Worm (Caenorhabditis elegans): ENCODE data around the gene cest-7.

cest-7 gene

ce11 chrX:12225970-12226369, 3.8 kb upstream of the cest-7 start, which contains the start of gene cest-9.1:
Gene cest-9.1 (plus strand): TSS chrX:12226182.
- no peak for TF ChIP-seq Y5F2A.4 (GFP tag; optimal IDR thresholded peaks at IDR 0.05)
- TF ChIP-seq lim-7 (GFP tag; IDR thresholded peaks at IDR 0.05): no peak
- peak; percentile 50 for TF ChIP-seq dve-1 (tag; optimal IDR thresholded peaks at IDR 0.05; ENCODE audit: insufficient read depth)
- no peak for TF ChIP-seq zip-11 (GFP tag; IDR thresholded peaks at IDR 0.05)
- no peak for TF ChIP-seq F10B5.3 (tag; optimal IDR thresholded peaks at IDR 0.05)
- TF ChIP-seq aha-1 (tag): no peak
- TF ChIP-seq nhr-76 (tag; optimal IDR thresholded peaks at IDR 0.05): no peak
- TF ChIP-seq arid-1 (GFP tag; conservative IDR thresholded peaks at IDR 0.05): no peak
- no peak for TF ChIP-seq fos-1 (tag; optimal IDR thresholded peaks at IDR 0.05)
- no peak for TF ChIP-seq gei-8 (GFP tag; optimal IDR thresholded peaks at IDR 0.05)
- TF ChIP-seq nhr-28 (tag; optimal IDR thresholded peaks at IDR 0.05): peak; percentile 51
- TF ChIP-seq daf-16 (GFP tag; optimal IDR thresholded peaks at IDR 0.05): no peak
- TF ChIP-seq daf-16 (tag; optimal IDR thresholded peaks at IDR 0.05): peak; percentile 97
- TF ChIP-seq unc-39 (tag; optimal IDR thresholded peaks at IDR 0.05): no peak
- no peak for TF ChIP-seq ctbp-1 (GFP tag; IDR thresholded peaks at IDR 0.05)
- peak; percentile 23 for TF ChIP-seq pqm-1 (tag; optimal IDR thresholded peaks at IDR 0.05)
- TF ChIP-seq daf-12 (tag; optimal IDR thresholded peaks at IDR 0.05): no peak
- TF ChIP-seq aly-2 (tag; optimal IDR thresholded peaks at IDR 0.05): no peak
- no peak for TF ChIP-seq pha-4 (GFP tag; IDR thresholded peaks at IDR 0.05)
- no peak for TF ChIP-seq pha-4 (tag; optimal IDR thresholded peaks at IDR 0.05)
- TF ChIP-seq nhr-48 (tag; optimal IDR thresholded peaks at IDR 0.05): no peak
- TF ChIP-seq sdz-12 (GFP tag; optimal IDR thresholded peaks at IDR 0.05): no peak
- TF ChIP-seq ceh-82 (tag; optimal IDR thresholded peaks at IDR 0.05): no peak

- TF ChIP-seq mdl-1 (tag; optimal IDR thresholded peaks at IDR 0.05) (no peak), tag-97 (GFP tag; IDR thresholded peaks at IDR 0.05) (no peak)
These were observed 2.6 kb upstream of the cest-7 start for ce11 chrX:12227130-12227529.

- no peak for TF ChIP-seq ZK337.2 (GFP tag; IDR thresholded peaks at IDR 0.05)
- peak; percentile 90 for TF ChIP-seq php-3 (GFP tag; IDR thresholded peaks at IDR 0.05)
- TF ChIP-seq dve-1 (tag; optimal IDR thresholded peaks at IDR 0.05; ENCODE audit: insufficient read depth): peak; percentile 71
- TF ChIP-seq arid-1 (GFP tag; conservative IDR thresholded peaks at IDR 0.05): no peak
- TF ChIP-seq daf-16 (GFP tag; optimal IDR thresholded peaks at IDR 0.05): peak in 1 of 2 experiments; percentile 36
- TF ChIP-seq daf-16 (tag; optimal IDR thresholded peaks at IDR 0.05): peak; percentile 95
- TF ChIP-seq lsy-2 (tag; optimal IDR thresholded peaks at IDR 0.05): no peak
- no peak for TF ChIP-seq fkh-10 (GFP tag; optimal IDR thresholded peaks at IDR 0.05)
- peak; percentile 79 for TF ChIP-seq dmd-6 (GFP tag; IDR thresholded peaks at IDR 0.05)
- TF ChIP-seq lin-39 (tag; optimal IDR thresholded peaks at IDR 0.05): no peak
- no peak for TF ChIP-seq dmd-8 (GFP tag; IDR thresholded peaks at IDR 0.05)
- TF ChIP-seq nhr-111 (GFP tag; optimal IDR thresholded peaks at IDR 0.05): no peak
- TF ChIP-seq ceh-28 (tag; optimal IDR thresholded peaks at IDR 0.05): no peak
- no peak for TF ChIP-seq mep-1 (tag; optimal IDR thresholded peaks at IDR 0.05)
- peak; percentile 29 for TF ChIP-seq nhr-48 (tag; optimal IDR thresholded peaks at IDR 0.05)
- TF ChIP-seq hlh-11 (tag; optimal IDR thresholded peaks at IDR 0.05): peak; percentile 72
- TF ChIP-seq nhr-28 (tag; optimal IDR thresholded peaks at IDR 0.05): peak; percentile 41
- peak; percentile 62 for TF ChIP-seq aha-1 (tag)
- TF ChIP-seq lim-7 (GFP tag; IDR thresholded peaks at IDR 0.05): no peak
- TF ChIP-seq pqm-1 (tag; optimal IDR thresholded peaks at IDR 0.05): no peak
- TF ChIP-seq nhr-102 (tag; optimal IDR thresholded peaks at IDR 0.05): no peak
- TF ChIP-seq unc-62 (GFP tag; optimal IDR thresholded peaks at IDR 0.05 in 1 of 2): no peak
- no peak for TF ChIP-seq unc-62 (tag; optimal IDR thresholded peaks at IDR 0.05)
- TF ChIP-seq aly-2 (tag; optimal IDR thresholded peaks at IDR 0.05): no peak
These were observed 606 bp downstream of the cest-7 start for ce11 chrX:12230357-12230756.
